Worm (Caenorhabditis elegans): ENCODE results near the gene inx-18.
A peak's percentile ranks its signal among the peaks of the same experiment; 100 is the strongest.

inx-18 gene

DNA sequence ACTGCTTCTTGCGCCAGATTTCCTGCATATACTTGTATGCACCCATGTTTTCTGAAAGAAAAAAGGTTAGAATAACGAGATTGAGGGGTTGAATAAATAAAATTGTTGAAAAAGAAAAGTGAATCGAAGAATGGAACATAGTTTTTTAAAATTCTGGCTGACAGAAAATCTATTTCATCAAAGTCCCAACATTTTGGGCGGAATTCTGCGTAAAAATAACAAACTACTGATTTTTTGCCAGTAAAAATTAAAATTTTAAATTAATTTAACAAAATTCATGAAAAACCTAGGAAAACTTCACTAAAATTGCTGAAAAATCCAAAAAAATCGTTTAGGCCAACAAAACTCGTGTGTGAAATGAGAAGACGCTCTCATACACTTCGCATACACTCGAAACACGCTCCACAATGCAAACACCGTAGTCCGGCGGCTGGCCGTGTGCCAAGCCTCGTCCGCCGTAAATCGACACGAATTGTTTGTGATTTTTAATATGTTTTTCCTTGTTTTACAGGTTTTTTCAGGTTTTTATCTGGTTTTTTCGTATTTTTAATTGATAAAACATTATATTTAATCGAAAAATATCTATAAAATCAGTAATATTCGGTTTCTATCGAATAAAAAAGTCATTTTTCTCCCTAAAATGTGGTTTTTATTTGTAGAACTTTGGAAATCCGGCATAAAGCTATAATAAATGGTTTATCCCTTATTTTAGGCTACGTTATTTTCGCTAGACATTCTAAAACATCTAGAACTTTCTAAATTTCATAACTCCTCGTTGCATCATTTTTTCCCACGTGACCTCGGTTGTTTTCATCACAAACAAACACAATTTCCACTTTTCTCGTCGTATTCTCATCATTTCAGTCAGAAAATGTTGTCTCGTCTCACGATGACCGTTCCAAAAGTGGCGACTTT, 48.6 kb downstream of the inx-18 start, which contains the start of the genes rpl-15 and K11H12.8 (continued):
- TF ChIP-seq elt-2 (tag; optimal IDR thresholded peaks at IDR 0.05) (peak; percentile 97), zip-4 (GFP tag; optimal IDR thresholded peaks at IDR 0.05) (peak; percentile 97), nhr-20 (tag; optimal IDR thresholded peaks at IDR 0.05) (peak; percentile 100), lin-13 (GFP tag; optimal IDR thresholded peaks at IDR 0.05) (peak; percentile 100), ets-5 (GFP tag; IDR thresholded peaks at IDR 0.05) (peak; percentile 90; the same call in 1 of the 2 replicates), hlh-4 (tag; optimal IDR thresholded peaks at IDR 0.05) (peak; percentile 91), nhr-19 (GFP tag; conservative IDR thresholded peaks at IDR 0.05) (peak; percentile 100), nhr-12 (tag; optimal IDR thresholded peaks at IDR 0.05) (peak; percentile 59), isw-1 (GFP tag; IDR thresholded peaks at IDR 0.05) (peak; percentile 99), vab-15 (tag; optimal IDR thresholded peaks at IDR 0.05) (peak; percentile 99), egl-27 (tag; optimal IDR thresholded peaks at IDR 0.05) (peak; percentile 44 to 98), nhr-28 (tag; optimal IDR thresholded peaks at IDR 0.05) (peak; percentile 33), ztf-11 (tag; optimal IDR thresholded peaks at IDR 0.05) (peak; percentile 58 to 100), ceh-63 (GFP tag; optimal IDR thresholded peaks at IDR 0.05) (peak; percentile 93), ceh-88 (GFP tag; IDR thresholded peaks at IDR 0.05) (peak; percentile 100), rnt-1 (tag; optimal IDR thresholded peaks at IDR 0.05) (peak; percentile 100), fkh-4 (tag; optimal IDR thresholded peaks at IDR 0.05; ENCODE audit: borderline replicate concordance) (peak; percentile 95), lin-14 (GFP tag; optimal IDR thresholded peaks at IDR 0.05) (peak; percentile 100), alr-1 (tag; optimal IDR thresholded peaks at IDR 0.05; ENCODE audit: borderline replicate concordance) (no peak), unc-86 (tag; optimal IDR thresholded peaks at IDR 0.05) (peak; percentile 99), zag-1 (tag; optimal IDR thresholded peaks at IDR 0.05) (peak; percentile 97), irx-1 (tag; optimal IDR thresholded peaks at IDR 0.05) (peak; percentile 99), nhr-85 (tag) (peak; percentile 100), blmp-1 (tag; optimal IDR thresholded peaks at IDR 0.05) (peak; percentile 92), nhr-47 (tag; optimal IDR thresholded peaks at IDR 0.05) (peak; percentile 100), unc-30 (tag; optimal IDR thresholded peaks at IDR 0.05) (no peak), nhr-11 (tag; optimal IDR thresholded peaks at IDR 0.05) (peak; percentile 96), unc-62 (GFP tag; optimal IDR thresholded peaks at IDR 0.05) (peak; percentile 83), nhr-71 (tag; optimal IDR thresholded peaks at IDR 0.05) (peak; percentile 100), lin-39 (tag; optimal IDR thresholded peaks at IDR 0.05) (peak; percentile 98), sox-4 (tag; optimal IDR thresholded peaks at IDR 0.05) (peak; percentile 98), C34B4.2 (tag; optimal IDR thresholded peaks at IDR 0.05) (peak; percentile 89), nhr-76 (tag; optimal IDR thresholded peaks at IDR 0.05) (peak; percentile 93), egl-13 (tag; optimal IDR thresholded peaks at IDR 0.05) (peak; percentile 100), unc-98 (GFP tag; IDR thresholded peaks at IDR 0.05) (peak; percentile 96), nhr-90 (tag; optimal IDR thresholded peaks at IDR 0.05; ENCODE audit: poor library complexity) (peak; percentile 100), nhr-237 (tag; optimal IDR thresholded peaks at IDR 0.05) (peak; percentile 98), lir-3 (tag; optimal IDR thresholded peaks at IDR 0.05; ENCODE audit: poor library complexity) (peak; percentile 97), Y116A8C.19 (tag; optimal IDR thresholded peaks at IDR 0.05; ENCODE audit: borderline replicate concordance) (peak; percentile 80), xbp-1 (tag; optimal IDR thresholded peaks at IDR 0.05) (peak; percentile 99), mep-1 (tag; optimal IDR thresholded peaks at IDR 0.05) (peak; percentile 100)
